Fruit fly (Drosophila melanogaster) whole organism, embryonic: Measurements from ENCODE around the gene asun.

Source experiments
- Awh ChIP-seq: fragments of 200-800 bp; sonication (Bioruptor generic); IDR thresholded peaks from 2 replicates; pipeline ENCODE4, ENCODE4 v1.3.6; 2022; ENCODE audit warnings: missing biosample characterization, missing genetic modification characterization
- CG10431 ChIP-seq: fragments of 200-800 bp; sonication (Bioruptor generic); optimal IDR thresholded peaks from 3 replicates; lab custom pipeline; 2018; ENCODE audit warnings: missing biosample characterization, mild to moderate bottlenecking, missing genetic modification characterization
- CG1603 ChIP-seq: fragments of 200-800 bp; sonication (Bioruptor generic); optimal IDR thresholded peaks from 2 replicates; lab custom pipeline; 2019; ENCODE audit warnings: missing biosample characterization, mild to moderate bottlenecking, missing genetic modification characterization, moderate library complexity
- CG16813 ChIP-seq: fragments of 200-800 bp; sonication (Bioruptor generic); IDR thresholded peaks from 3 replicates; pipeline ENCODE4 v1.3.6; 2022; ENCODE audit warnings: missing biosample characterization, missing genetic modification characterization; ENCODE audit not compliant: partially characterized antibody
- CG17612 ChIP-seq: fragments of 200-800 bp; sonication (Bioruptor generic); IDR thresholded peaks from 2 replicates; pipeline ENCODE4 v1.3.6; 2022; ENCODE audit warnings: missing biosample characterization, missing genetic modification characterization
- CG18599 ChIP-seq: fragments of 200-800 bp; sonication (Bioruptor generic); optimal IDR thresholded peaks from 3 replicates; lab custom pipeline; 2017; ENCODE audit warnings: missing biosample characterization, missing genetic modification characterization, mild to moderate bottlenecking, moderate library complexity, missing genetic modification reagents
- CG2678 ChIP-seq: fragments of 200-800 bp; sonication (Bioruptor generic); optimal IDR thresholded peaks from 3 replicates; lab custom pipeline; 2019; ENCODE audit warnings: missing biosample characterization, mild to moderate bottlenecking, missing genetic modification characterization, moderate library complexity
- CG4730 ChIP-seq: fragments of 200-800 bp; sonication (Bioruptor generic); IDR thresholded peaks from 2 replicates; pipeline ENCODE4 v1.3.6; 2022; ENCODE audit warnings: missing biosample characterization, missing genetic modification characterization
- HLHmδ ChIP-seq: fragments of 200-800 bp; sonication (Bioruptor generic); optimal IDR thresholded peaks from 2 replicates; lab custom pipeline; 2018; ENCODE audit warnings: missing biosample characterization, mild to moderate bottlenecking, missing genetic modification characterization, moderate library complexity
- ara ChIP-seq: fragments of 200-800 bp; sonication (Bioruptor generic); IDR thresholded peaks from 2 replicates; pipeline ENCODE4 v1.3.6; 2022; ENCODE audit warnings: missing biosample characterization, missing genetic modification characterization
- ro ChIP-seq: fragments of 200-800 bp; sonication (Bioruptor generic); IDR thresholded peaks from 2 replicates; pipeline ENCODE4 v1.3.6; 2022; ENCODE audit warnings: missing biosample characterization, missing genetic modification characterization
- tup ChIP-seq: fragments of 200-800 bp; sonication (Bioruptor generic); optimal IDR thresholded peaks from 2 replicates; lab custom pipeline; 2016; ENCODE audit warnings: missing biosample characterization, mild to moderate bottlenecking, missing genetic modification characterization, moderate library complexity

DNA sequence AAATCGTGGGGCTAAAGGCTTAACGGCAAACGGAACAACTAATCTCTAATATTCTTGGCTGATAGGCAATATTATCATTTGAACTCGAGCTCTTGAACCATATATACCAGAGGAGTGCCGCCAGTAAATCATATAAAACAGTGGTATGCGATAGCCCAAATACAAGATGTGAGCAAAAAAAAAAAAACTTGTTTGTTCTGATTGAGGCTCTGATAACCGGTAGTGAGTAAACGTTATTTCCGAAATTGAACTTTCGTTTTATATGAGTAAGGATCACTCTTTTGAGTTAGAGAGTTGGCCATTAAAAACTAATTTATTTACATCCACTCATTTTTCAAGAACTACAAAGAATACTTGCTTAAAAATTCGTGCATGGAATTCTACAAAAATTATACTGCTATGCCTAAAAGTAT is 46.0 kb downstream of the asun start:
- TF ChIP-seq tup (GFP tag; lab: Kevin White, UChicago) (no peak), CG16813 (GFP tag; lab: Robert Waterston, UW) (no peak), CG10431 (GFP tag; lab: Kevin White, UChicago) (no peak), CG1603 (no peak), CG2678 (tag; lab: Kevin White, UChicago) (no peak), CG18599 (no peak), CG17612 (GFP tag; lab: Robert Waterston, UW) (no peak), HLHmδ (GFP tag; lab: Kevin White, UChicago) (no peak), Awh (GFP tag; lab: Robert Waterston, UW) (no peak), ara (GFP tag; lab: Robert Waterston, UW) (no peak), CG4730 (GFP tag; lab: Robert Waterston, UW) (no peak), ro (no peak)
